Worm (Caenorhabditis elegans): Measurements from ENCODE around the gene F15D4.4.

The F15D4.4 gene

ce11 chrII:13195163-13195562 is 47.8 kb downstream of the F15D4.4 start, which contains the start of gene lec-1 (continued):
- TF ChIP-seq zip-4 (GFP tag; optimal IDR thresholded peaks at IDR 0.05) (no peak), mab-9 (GFP tag; IDR thresholded peaks at IDR 0.05) (no peak), alr-1 (tag; optimal IDR thresholded peaks at IDR 0.05; ENCODE audit: borderline replicate concordance) (no peak), nhr-84 (tag; optimal IDR thresholded peaks at IDR 0.05) (no peak), grh-1 (GFP tag; IDR thresholded peaks at IDR 0.05) (no peak), vab-15 (tag; optimal IDR thresholded peaks at IDR 0.05) (no peak), nhr-19 (GFP tag; conservative IDR thresholded peaks at IDR 0.05) (no peak; the same call in 1 of the 2 replicates), C04F5.9 (tag; optimal IDR thresholded peaks at IDR 0.05) (no peak), irx-1 (tag; optimal IDR thresholded peaks at IDR 0.05) (peak; percentile 14), unc-62 (GFP tag; optimal IDR thresholded peaks at IDR 0.05) (no peak), ces-1 (GFP tag; optimal IDR thresholded peaks at IDR 0.05) (no peak), mdl-1 (tag; optimal IDR thresholded peaks at IDR 0.05) (peak in 1 of 2 experiments; percentile 18)

- TF ChIP-seq irx-1 (tag; optimal IDR thresholded peaks at IDR 0.05) (peak; percentile 2), efl-1 (optimal IDR thresholded peaks at IDR 0.05) (no peak), efl-1 (GFP tag; optimal IDR thresholded peaks at IDR 0.05 in 1 of 2) (peak; percentile 3 to 91), nhr-85 (tag) (peak; percentile 30), nhr-77 (tag; optimal IDR thresholded peaks at IDR 0.05) (no peak), fkh-8 (tag; optimal IDR thresholded peaks at IDR 0.05) (peak; percentile 15), ama-1 (optimal IDR thresholded peaks at IDR 0.05) (no peak), blmp-1 (tag; optimal IDR thresholded peaks at IDR 0.05) (peak; percentile 95), fkh-4 (tag; optimal IDR thresholded peaks at IDR 0.05; ENCODE audit: borderline replicate concordance) (peak; percentile 41), nhr-71 (tag; optimal IDR thresholded peaks at IDR 0.05) (peak; percentile 31), dsc-1 (tag; optimal IDR thresholded peaks at IDR 0.05) (peak; percentile 75), lin-14 (GFP tag; optimal IDR thresholded peaks at IDR 0.05) (peak; percentile 75), lin-35 (GFP tag; optimal IDR thresholded peaks at IDR 0.05) (peak in 1 of 2 experiments; percentile 17), zip-4 (GFP tag; optimal IDR thresholded peaks at IDR 0.05) (no peak), dpl-1 (GFP tag; optimal IDR thresholded peaks at IDR 0.05) (peak in 1 of 3 experiments; percentile 28), snu-23 (GFP tag; optimal IDR thresholded peaks at IDR 0.05) (peak; percentile 44)
Measured at ce11 chrII:13193563-13194103, 49.3 kb downstream of the F15D4.4 start.

ce11 chrII:13190412-13190811 is 52.5 kb downstream of the F15D4.4 start:
- TF ChIP-seq nhr-71 (tag; optimal IDR thresholded peaks at IDR 0.05), result peak; percentile 6
- no peak for TF ChIP-seq unc-86 (tag; optimal IDR thresholded peaks at IDR 0.05)
- TF ChIP-seq nhr-12 (tag; optimal IDR thresholded peaks at IDR 0.05), result no peak
- TF ChIP-seq fkh-4 (tag; optimal IDR thresholded peaks at IDR 0.05; ENCODE audit: borderline replicate concordance), result no peak
- TF ChIP-seq nhr-76 (tag; optimal IDR thresholded peaks at IDR 0.05), result no peak
- peak in 1 of 2 experiments; percentile 59 for TF ChIP-seq lin-35 (GFP tag; optimal IDR thresholded peaks at IDR 0.05)
- TF ChIP-seq elt-2 (tag; optimal IDR thresholded peaks at IDR 0.05), result peak; percentile 50
- no peak for TF ChIP-seq ztf-11 (tag; optimal IDR thresholded peaks at IDR 0.05)
- no peak for TF ChIP-seq ces-1 (GFP tag; optimal IDR thresholded peaks at IDR 0.05)
- no peak for TF ChIP-seq ceh-82 (tag; optimal IDR thresholded peaks at IDR 0.05)
- TF ChIP-seq isw-1 (GFP tag; IDR thresholded peaks at IDR 0.05), result no peak
- no peak for TF ChIP-seq efl-1 (optimal IDR thresholded peaks at IDR 0.05)
- no peak for TF ChIP-seq efl-1 (GFP tag; optimal IDR thresholded peaks at IDR 0.05 in 1 of 2)
- no peak for TF ChIP-seq irx-1 (tag; optimal IDR thresholded peaks at IDR 0.05)

ce11 chrII:13189363-13189762 is 53.6 kb downstream of the F15D4.4 start:
- TF ChIP-seq nhr-47 (tag; optimal IDR thresholded peaks at IDR 0.05) (peak; percentile 5), ceh-82 (tag; optimal IDR thresholded peaks at IDR 0.05) (peak in 1 of 3 experiments; percentile 1), ets-5 (GFP tag; IDR thresholded peaks at IDR 0.05) (no peak), unc-30 (tag; optimal IDR thresholded peaks at IDR 0.05) (no peak), nhr-85 (tag) (peak; percentile 74), efl-3 (GFP tag; optimal IDR thresholded peaks at IDR 0.05) (no peak), hpl-2 (GFP tag; optimal IDR thresholded peaks at IDR 0.05) (no peak), nhr-19 (GFP tag; conservative IDR thresholded peaks at IDR 0.05) (peak; percentile 25; the same call in 1 of the 2 replicates), zip-4 (GFP tag; optimal IDR thresholded peaks at IDR 0.05) (no peak), tlp-1 (tag; optimal IDR thresholded peaks at IDR 0.05) (no peak), ceh-90 (tag; optimal IDR thresholded peaks at IDR 0.05) (no peak), ama-1 (optimal IDR thresholded peaks at IDR 0.05) (no peak), ces-1 (GFP tag; optimal IDR thresholded peaks at IDR 0.05) (no peak), nhr-12 (tag; optimal IDR thresholded peaks at IDR 0.05) (no peak), ztf-11 (tag; optimal IDR thresholded peaks at IDR 0.05) (no peak), mef-2 (tag; optimal IDR thresholded peaks at IDR 0.05) (no peak), nhr-71 (tag; optimal IDR thresholded peaks at IDR 0.05) (peak; percentile 56), swsn-7 (tag; optimal IDR thresholded peaks at IDR 0.05) (peak; percentile 23), pag-3 (tag; optimal IDR thresholded peaks at IDR 0.05; ENCODE audit: borderline replicate concordance, insufficient read depth) (peak; percentile 65), mep-1 (tag; optimal IDR thresholded peaks at IDR 0.05) (no peak), lsy-2 (tag; optimal IDR thresholded peaks at IDR 0.05) (peak in 1 of 2 experiments; percentile 28), ceh-88 (GFP tag; IDR thresholded peaks at IDR 0.05) (no peak), isw-1 (GFP tag; IDR thresholded peaks at IDR 0.05) (no peak)
